Worm (Caenorhabditis elegans) whole organism, L4 larva: ENCODE results near the gene Y73B6A.1.

Experiments used
- ceh-62 ChIP-seq: sonication (generic microtip); optimal IDR thresholded peaks from 2 replicates; lab custom pipeline; 2017; ENCODE audit warnings: missing biosample characterization, missing genetic modification characterization
- ces-1 ChIP-seq: fragments of 150-350 bp; sonication (generic microtip); optimal IDR thresholded peaks from 4 replicates; lab custom pipeline; 2014; ENCODE audit warnings: missing biosample characterization, missing genetic modification reagents, missing genetic modification characterization
- lin-15B ChIP-seq: fragments of 150-350 bp; sonication (generic microtip); optimal IDR thresholded peaks from 3 replicates; lab custom pipeline; 2014; ENCODE audit warnings: missing biosample characterization, missing genetic modification characterization
- lsy-2 ChIP-seq, 2 experiments: fragments of 150-350 bp in 1 of 2; sonication (generic microtip) in 1 of 2; optimal IDR thresholded peaks; 2 replicates each; lab custom pipeline; 2014 to 2017; ENCODE audit warnings: missing biosample characterization in 2 of 2, missing genetic modification characterization in 2 of 2
- mdl-1 ChIP-seq, 2 experiments: fragments of 150-350 bp in 1 of 2; sonication (generic microtip) in 1 of 2; optimal IDR thresholded peaks; 2 replicates each; lab custom pipeline; 2014 to 2017; ENCODE audit warnings: missing biosample characterization in 2 of 2, missing genetic modification characterization in 2 of 2
- nhr-237 ChIP-seq: sonication (generic microtip); optimal IDR thresholded peaks from 2 replicates; lab custom pipeline; 2017; ENCODE audit warnings: missing biosample characterization, missing genetic modification characterization
- nhr-28 ChIP-seq: fragments of 150-350 bp; optimal IDR thresholded peaks from 2 replicates; lab custom pipeline; 2014; ENCODE audit warnings: missing biosample characterization, missing genetic modification characterization
- nhr-42 ChIP-seq: fragments of 200-800 bp; sonication (Bioruptor generic); IDR thresholded peaks from 2 replicates; pipeline ENCODE4 v1.3.6; 2022; ENCODE audit warnings: missing genetic modification characterization, missing compliant biosample characterization
- nhr-77 ChIP-seq: fragments of 150-350 bp; optimal IDR thresholded peaks from 2 replicates; lab custom pipeline; 2014; ENCODE audit warnings: missing biosample characterization, missing genetic modification characterization
- pqm-1 ChIP-seq: sonication (generic microtip); optimal IDR thresholded peaks from 2 replicates; lab custom pipeline; 2017; ENCODE audit warnings: missing biosample characterization, missing genetic modification characterization
- zag-1 ChIP-seq: fragments of 150-350 bp; optimal IDR thresholded peaks from 2 replicates; lab custom pipeline; 2014; ENCODE audit warnings: missing biosample characterization, missing genetic modification characterization

DNA sequence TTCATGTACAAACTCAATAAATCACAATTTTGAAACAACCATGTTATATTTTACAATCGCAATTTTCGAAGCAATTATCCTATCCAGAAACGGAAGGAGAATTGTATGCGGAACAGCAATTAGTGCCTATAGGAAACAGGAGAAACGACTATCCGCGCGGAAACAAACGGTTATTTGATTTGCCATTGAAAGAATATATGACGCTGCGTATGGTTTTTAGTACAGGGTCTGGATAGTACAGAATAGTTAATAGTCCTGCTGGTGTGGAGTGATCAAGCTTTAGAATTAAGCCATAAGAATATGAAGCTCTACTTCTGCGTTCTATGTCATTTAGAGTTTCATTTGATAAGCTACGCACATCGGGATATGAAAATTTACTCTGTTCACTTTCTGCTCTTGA is 20.9 kb downstream of the Y73B6A.1 start:
- TF ChIP-seq lsy-2 (tag; optimal IDR thresholded peaks at IDR 0.05; lab: Kevin White, UChicago) (no peak), zag-1 (no peak), ces-1 (GFP tag; lab: Kevin White, UChicago) (no peak), lin-15B (tag; lab: Kevin White, UChicago) (no peak), nhr-77 (tag; lab: Kevin White, UChicago) (no peak), mdl-1 (tag; optimal IDR thresholded peaks at IDR 0.05; lab: Kevin White, UChicago) (no peak), nhr-28 (tag; lab: Kevin White, UChicago) (no peak), ceh-62 (tag; lab: Kevin White, UChicago) (no peak), nhr-237 (tag; lab: Kevin White, UChicago) (no peak), pqm-1 (tag; lab: Kevin White, UChicago) (no peak), nhr-42 (GFP tag; lab: Robert Waterston, UW) (no peak)
